Worm (Caenorhabditis elegans): Measurements from ENCODE around the gene srw-98.

ce11 chrV:1643886-1644285, 34.2 kb downstream of the srw-98 start, which contains the start of gene alh-2:
- TF ChIP-seq ztf-11 (tag; optimal IDR thresholded peaks at IDR 0.05) (no peak), nhr-237 (tag; optimal IDR thresholded peaks at IDR 0.05) (no peak), snu-23 (GFP tag; optimal IDR thresholded peaks at IDR 0.05) (no peak)

Data from whole organism, L1 larva.